Worm (Caenorhabditis elegans): ENCODE measurements around the gene F42G4.6.
"Not testable (repeated sequence)": the region's sequence is repeated elsewhere in the genome, so short reads cannot be mapped to it uniquely, and the experiment has no call there.

ce11 chrII:13043433-13044054 is 35.6 kb upstream of the F42G4.6 start, which contains the start of gene puf-6:
- TF ChIP-seq tab-1 (GFP tag; IDR thresholded peaks at IDR 0.05); med-1 (GFP tag; optimal IDR thresholded peaks at IDR 0.05; ENCODE audit: insufficient read depth); klf-2 (GFP tag; conservative IDR thresholded peaks at IDR 0.05); flt-1 (GFP tag; IDR thresholded peaks at IDR 0.05); T22C8.4 (GFP tag; IDR thresholded peaks at IDR 0.05); ztf-23 (GFP tag; IDR thresholded peaks at IDR 0.05); ref-1 (GFP tag; conservative IDR thresholded peaks at IDR 0.05); cog-1 (tag; optimal IDR thresholded peaks at IDR 0.05); ztf-29 (GFP tag; IDR thresholded peaks at IDR 0.05): not testable (repeated sequence)

Data from whole organism, midembryonic.